Fruit fly (Drosophila melanogaster) whole organism, embryonic: ENCODE results near the gene CG12539.

Experiments
- Abd-B ChIP-seq: fragments of 200-800 bp; sonication (Bioruptor generic); optimal IDR thresholded peaks from 2 replicates; lab custom pipeline; 2018; ENCODE audit warnings: missing biosample characterization, mild to moderate bottlenecking, missing genetic modification characterization, moderate library complexity
- Blimp-1 ChIP-seq: fragments of 200-800 bp; sonication (Bioruptor generic); optimal IDR thresholded peaks from 3 replicates; lab custom pipeline; 2018; ENCODE audit warnings: missing biosample characterization, missing genetic modification characterization, mild to moderate bottlenecking, moderate library complexity, missing genetic modification reagents
- CG10274 ChIP-seq: fragments of 200-800 bp; sonication (Bioruptor generic); optimal IDR thresholded peaks from 3 replicates; lab custom pipeline; 2017; ENCODE audit warnings: missing biosample characterization, mild to moderate bottlenecking, missing genetic modification characterization
- CG12769 ChIP-seq: fragments of 200-800 bp; sonication (Bioruptor generic); optimal IDR thresholded peaks from 2 replicates; lab custom pipeline; 2019; ENCODE audit warnings: missing biosample characterization, mild to moderate bottlenecking, missing genetic modification characterization, moderate library complexity
- CG13624 ChIP-seq: fragments of 200-800 bp; sonication (Bioruptor generic); optimal IDR thresholded peaks from 2 replicates; lab custom pipeline; 2016; ENCODE audit warnings: missing biosample characterization, missing genetic modification characterization
- CG16815 ChIP-seq: fragments of 200-800 bp; sonication (Bioruptor generic); optimal IDR thresholded peaks from 3 replicates; lab custom pipeline; 2017; ENCODE audit warnings: missing biosample characterization, mild to moderate bottlenecking, missing genetic modification characterization
- CG17361 ChIP-seq: fragments of 200-800 bp; sonication (Bioruptor generic); IDR thresholded peaks from 3 replicates; pipeline ENCODE4 v1.3.6; 2022; ENCODE audit warnings: missing biosample characterization, missing genetic modification characterization
- CG17568 ChIP-seq: fragments of 200-800 bp; sonication (Bioruptor generic); optimal IDR thresholded peaks from 2 replicates; lab custom pipeline; 2018; ENCODE audit warnings: missing biosample characterization, mild to moderate bottlenecking, missing genetic modification characterization, moderate library complexity
- CG2199 ChIP-seq: fragments of 200-800 bp; sonication (Bioruptor generic); IDR thresholded peaks from 3 replicates; pipeline ENCODE4 v1.3.6; 2022; ENCODE audit warnings: missing biosample characterization, missing genetic modification characterization
- CG2202 ChIP-seq: fragments of 200-800 bp; sonication (Bioruptor generic); optimal IDR thresholded peaks from 2 replicates; lab custom pipeline; 2018; ENCODE audit warnings: missing biosample characterization, mild to moderate bottlenecking, missing genetic modification characterization
- CG30020 ChIP-seq: fragments of 200-800 bp; optimal IDR thresholded peaks from 2 replicates; lab custom pipeline; 2019; ENCODE audit warnings: missing biosample characterization, mild to moderate bottlenecking, missing genetic modification characterization, moderate library complexity
- CG33213 ChIP-seq: fragments of 200-800 bp; sonication (Bioruptor generic); optimal IDR thresholded peaks from 3 replicates; lab custom pipeline; 2016; ENCODE audit warnings: missing biosample characterization, missing genetic modification characterization
- CG42726 ChIP-seq: fragments of 200-800 bp; sonication (Bioruptor generic); IDR thresholded peaks from 2 replicates; pipeline ENCODE4 v1.3.6; 2022; ENCODE audit warnings: missing biosample characterization, missing genetic modification characterization; ENCODE audit not compliant: partially characterized antibody
- CG43689 ChIP-seq: fragments of 200-800 bp; sonication (Bioruptor generic); IDR thresholded peaks from 2 replicates; pipeline ENCODE4 v1.3.6; 2022; ENCODE audit warnings: missing biosample characterization, missing genetic modification characterization
- CG6175 ChIP-seq: fragments of 200-800 bp; sonication (Bioruptor generic); IDR thresholded peaks from 3 replicates; pipeline ENCODE4 v1.3.6; 2022; ENCODE audit warnings: missing biosample characterization, missing genetic modification characterization
- CG6654 ChIP-seq: fragments of 200-800 bp; sonication (Bioruptor generic); optimal IDR thresholded peaks from 2 replicates; lab custom pipeline; 2017; ENCODE audit warnings: missing biosample characterization, mild to moderate bottlenecking, missing genetic modification characterization
- CG6813 ChIP-seq: fragments of 200-800 bp; sonication (Bioruptor generic); optimal IDR thresholded peaks from 2 replicates; lab custom pipeline; 2017; ENCODE audit warnings: missing biosample characterization, missing genetic modification characterization, mild to moderate bottlenecking, moderate library complexity, missing genetic modification reagents
- CG7372 ChIP-seq: fragments of 200-800 bp; sonication (Bioruptor generic); IDR thresholded peaks from 2 replicates; pipeline ENCODE4 v1.3.6; 2022; ENCODE audit warnings: missing biosample characterization, missing genetic modification characterization
- CG7786 ChIP-seq: fragments of 200-800 bp; sonication (Bioruptor generic); optimal IDR thresholded peaks from 2 replicates; lab custom pipeline; 2016; ENCODE audit warnings: missing biosample characterization, missing genetic modification characterization
- CG7963 ChIP-seq: fragments of 200-800 bp; sonication (Bioruptor generic); IDR thresholded peaks from 3 replicates; pipeline ENCODE4 v1.3.6; 2022; ENCODE audit warnings: missing biosample characterization, missing genetic modification characterization; ENCODE audit not compliant: partially characterized antibody
- D19B ChIP-seq: fragments of 200-800 bp; sonication (Bioruptor generic); optimal IDR thresholded peaks from 2 replicates; lab custom pipeline; 2017; ENCODE audit warnings: missing biosample characterization, mild to moderate bottlenecking, missing genetic modification characterization
- Drgx ChIP-seq: fragments of 200-800 bp; sonication (Bioruptor generic); IDR thresholded peaks from 2 replicates; pipeline ENCODE4 v1.3.6; 2022; ENCODE audit warnings: missing biosample characterization, missing genetic modification characterization
- Fer2 ChIP-seq: fragments of 200-800 bp; sonication (Bioruptor generic); optimal IDR thresholded peaks from 2 replicates; lab custom pipeline; 2018; ENCODE audit warnings: missing biosample characterization, mild to moderate bottlenecking, missing genetic modification characterization, moderate library complexity
- Max ChIP-seq: fragments of 200-800 bp; sonication (Bioruptor generic); optimal IDR thresholded peaks from 2 replicates; lab custom pipeline; 2016; ENCODE audit warnings: missing biosample characterization, mild to moderate bottlenecking, missing genetic modification characterization
- Mes4 ChIP-seq: fragments of 200-800 bp; sonication (Bioruptor generic); optimal IDR thresholded peaks from 2 replicates; lab custom pipeline; 2016; ENCODE audit warnings: missing biosample characterization, missing genetic modification characterization
- Myb ChIP-seq: fragments of 200-800 bp; sonication (Bioruptor generic); optimal IDR thresholded peaks from 2 replicates; lab custom pipeline; 2016; ENCODE audit warnings: missing biosample characterization, missing genetic modification characterization
- Ptx1 ChIP-seq: fragments of 200-800 bp; sonication (Bioruptor generic); IDR thresholded peaks from 2 replicates; pipeline ENCODE4 v1.3.6; 2022; ENCODE audit warnings: missing biosample characterization, missing genetic modification characterization
- bigmax ChIP-seq: fragments of 200-800 bp; sonication (Bioruptor generic); optimal IDR thresholded peaks from 2 replicates; lab custom pipeline; 2018; ENCODE audit warnings: missing biosample characterization, mild to moderate bottlenecking, missing genetic modification characterization
- hb ChIP-seq: fragments of 200-800 bp; sonication (Bioruptor generic); IDR thresholded peaks from 3 replicates; pipeline ENCODE4 v1.3.6; 2022; ENCODE audit warnings: missing biosample characterization, missing genetic modification characterization; ENCODE audit not compliant: partially characterized antibody
- inv ChIP-seq: fragments of 200-800 bp; sonication (Bioruptor generic); IDR thresholded peaks from 2 replicates; pipeline ENCODE4 v1.3.6; 2022; ENCODE audit warnings: missing biosample characterization, missing genetic modification characterization; ENCODE audit not compliant: partially characterized antibody
- oc ChIP-seq: fragments of 200-800 bp; sonication (Bioruptor generic); optimal IDR thresholded peaks from 2 replicates; lab custom pipeline; 2018; ENCODE audit warnings: missing biosample characterization, mild to moderate bottlenecking, missing genetic modification characterization, moderate library complexity
- row ChIP-seq: fragments of 200-800 bp; sonication (Bioruptor generic); IDR thresholded peaks from 3 replicates; pipeline ENCODE4 v1.3.6; 2022; ENCODE audit warnings: missing biosample characterization, missing genetic modification characterization
- schlank ChIP-seq: fragments of 200-800 bp; sonication (Bioruptor generic); optimal IDR thresholded peaks from 2 replicates; lab custom pipeline; 2018; ENCODE audit warnings: missing biosample characterization, mild to moderate bottlenecking, missing genetic modification characterization
- sna ChIP-seq: fragments of 200-800 bp; sonication (Bioruptor generic); IDR thresholded peaks from 2 replicates; pipeline ENCODE4 v1.3.6; 2022; ENCODE audit warnings: missing biosample characterization, missing genetic modification characterization; ENCODE audit not compliant: partially characterized antibody
- so ChIP-seq: fragments of 200-800 bp; sonication (Bioruptor generic); IDR thresholded peaks from 3 replicates; pipeline ENCODE4 v1.3.6; 2022; ENCODE audit warnings: missing biosample characterization, missing genetic modification characterization
- sqz ChIP-seq: fragments of 200-800 bp; sonication (Bioruptor generic); optimal IDR thresholded peaks from 3 replicates; lab custom pipeline; 2018; ENCODE audit warnings: missing biosample characterization, mild to moderate bottlenecking, missing genetic modification characterization

Gene CG12539

DNA sequence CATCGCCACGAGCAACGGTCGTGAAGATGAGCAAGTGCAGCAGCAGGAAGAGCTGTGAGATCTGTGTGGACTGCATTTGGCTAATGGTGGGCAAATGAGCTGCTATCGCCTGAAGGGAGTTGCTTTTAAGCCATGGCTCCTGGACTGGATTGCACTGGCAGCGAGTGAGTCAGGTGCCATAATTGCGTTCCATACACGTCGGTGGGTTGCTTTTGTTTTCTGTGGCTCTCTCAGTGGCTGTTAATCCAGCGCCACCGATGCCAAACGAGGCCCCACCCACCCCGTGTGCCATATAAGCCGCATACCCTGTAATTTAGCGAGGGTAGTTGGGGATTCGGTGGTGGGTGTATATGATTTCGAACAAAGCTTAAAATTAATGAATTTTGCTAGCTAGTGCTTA, at the start of gene CG12539:
TSS of gene CG12539 (minus strand) at position 101 of the 400 bp plus-strand sequence.
- peak; percentile 28 for TF ChIP-seq D19B
- TF ChIP-seq Max (GFP tag; lab: Kevin White, UChicago): no peak

DNA sequence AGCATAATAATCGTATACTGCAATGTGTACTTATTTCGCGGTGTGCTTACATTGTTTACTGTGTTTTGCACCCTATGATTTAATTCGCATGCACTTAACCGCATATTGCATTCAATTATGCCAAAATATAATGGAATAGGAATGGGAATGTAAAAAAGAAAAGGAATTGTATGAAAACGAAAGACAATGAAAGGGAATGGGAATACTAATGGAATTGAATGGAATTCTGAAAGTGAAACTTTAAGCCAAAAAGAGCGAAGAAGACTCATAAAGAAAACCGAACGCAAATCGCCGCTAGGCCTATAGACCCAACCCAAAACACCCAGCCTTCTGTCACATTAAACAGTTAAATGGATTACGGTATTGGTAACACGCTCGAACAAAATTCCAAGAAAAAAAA, 49.3 kb upstream of the CG12539 start:
- TF ChIP-seq CG43689: no peak
- peak; percentile 92 for TF ChIP-seq Blimp-1 (GFP tag; lab: Kevin White, UChicago)
- TF ChIP-seq, all 482 proteins: peak for 1

DNA sequence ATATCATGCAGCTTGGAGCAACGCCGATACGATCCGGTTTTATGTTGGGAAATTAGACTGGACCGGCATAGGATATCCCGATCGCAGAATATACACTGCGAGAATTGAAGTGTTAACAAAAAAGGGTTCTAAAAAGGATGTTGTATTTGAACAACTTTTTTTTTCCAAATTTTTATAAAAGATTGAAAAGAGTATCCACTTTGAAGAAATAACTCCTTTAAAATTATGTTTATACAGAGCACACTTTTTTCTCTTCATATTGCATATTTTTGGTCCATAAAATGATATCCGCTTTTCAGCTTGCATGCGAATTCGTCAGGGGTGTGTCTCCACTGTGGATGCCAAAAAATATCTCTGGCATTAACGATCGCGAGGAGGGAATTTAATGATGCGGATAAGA, 47.7 kb upstream of the CG12539 start:
- TF ChIP-seq Drgx (GFP tag; lab: Robert Waterston, UW) (peak; percentile 52), hb (GFP tag; lab: Robert Waterston, UW) (no peak), inv (GFP tag; lab: Robert Waterston, UW) (no peak)

DNA sequence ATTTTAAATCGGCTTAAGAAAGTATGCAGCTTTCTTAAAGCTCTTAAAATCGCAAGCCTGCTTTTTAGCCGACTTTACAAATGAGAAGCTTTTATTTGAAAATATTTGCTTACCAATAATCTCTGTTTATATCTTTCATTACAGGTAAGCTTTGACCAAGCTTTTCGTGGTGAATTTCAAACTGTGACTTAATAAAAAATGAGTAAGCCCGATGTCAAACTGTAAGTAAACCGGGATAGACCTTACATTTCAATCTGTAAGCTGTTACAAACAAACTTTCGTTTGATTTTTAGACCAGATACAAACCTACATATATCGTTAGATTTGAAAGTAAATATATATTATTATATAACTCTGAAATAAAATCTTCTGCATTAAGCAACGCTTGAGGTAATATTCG, 41.0 kb upstream of the CG12539 start:
- TF ChIP-seq CG33213 (GFP tag; lab: Kevin White, UChicago): no peak
- peak; percentile 74 for TF ChIP-seq CG12769 (tag; lab: Kevin White, UChicago)
- peak; percentile 97 for TF ChIP-seq CG6654
- peak; percentile 7 for TF ChIP-seq sqz
- no peak for TF ChIP-seq CG7372 (GFP tag; lab: Robert Waterston, UW)
- TF ChIP-seq Blimp-1 (GFP tag; lab: Kevin White, UChicago): peak; percentile 9
- peak; percentile 11 for TF ChIP-seq Abd-B (GFP tag; lab: Kevin White, UChicago)
- TF ChIP-seq Mes4 (GFP tag; lab: Kevin White, UChicago): no peak
- no peak for TF ChIP-seq Fer2 (tag; lab: Kevin White, UChicago)
- TF ChIP-seq CG6813 (GFP tag; lab: Kevin White, UChicago): no peak
- TF ChIP-seq oc (tag; lab: Kevin White, UChicago): peak; percentile 35
- TF ChIP-seq CG6175: no peak

DNA sequence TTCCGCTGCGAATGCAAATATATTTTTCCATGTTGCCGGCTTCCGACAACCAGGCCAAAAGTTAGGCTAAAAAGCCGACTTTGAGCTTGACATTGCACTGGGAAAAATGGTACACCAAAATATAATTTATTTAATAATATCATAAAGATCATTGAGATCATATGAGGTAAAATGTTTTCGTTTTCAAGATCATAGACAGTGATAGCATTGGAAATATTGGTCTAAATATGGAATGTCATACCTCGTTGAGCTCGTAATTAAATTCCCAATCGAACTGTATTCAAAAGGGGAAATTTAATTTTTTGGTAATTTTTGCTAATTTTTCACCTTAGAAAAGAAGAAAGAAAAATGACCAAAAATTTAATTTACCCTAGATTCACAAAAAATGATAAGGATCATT, 39.4 kb upstream of the CG12539 start:
- TF ChIP-seq CG10274 (GFP tag; lab: Kevin White, UChicago) (no peak), Ptx1 (GFP tag; lab: Robert Waterston, UW) (no peak), CG16815 (GFP tag; lab: Kevin White, UChicago) (no peak), CG17568 (GFP tag; lab: Kevin White, UChicago) (no peak), CG2199 (GFP tag; lab: Robert Waterston, UW) (no peak), CG7786 (GFP tag; lab: Kevin White, UChicago) (no peak), CG7963 (GFP tag; lab: Robert Waterston, UW) (no peak), row (GFP tag; lab: Robert Waterston, UW) (no peak), CG2202 (tag; lab: Kevin White, UChicago) (no peak), CG42726 (GFP tag; lab: Robert Waterston, UW) (no peak), bigmax (GFP tag; lab: Kevin White, UChicago) (no peak), CG13624 (no peak), schlank (tag; lab: Kevin White, UChicago) (no peak), CG17361 (GFP tag; lab: Robert Waterston, UW) (no peak), so (GFP tag; lab: Robert Waterston, UW) (no peak), CG30020 (tag; lab: Kevin White, UChicago) (no peak), Myb (GFP tag; lab: Kevin White, UChicago) (no peak), sna (GFP tag; lab: Robert Waterston, UW) (no peak)
